Fruit fly (Drosophila melanogaster) whole organism, embryonic: Measurements from ENCODE around the gene CG12607.

ENCODE experiments used
- Atf-2 ChIP-seq: fragments of 200-800 bp; sonication (Bioruptor generic); optimal IDR thresholded peaks from 2 replicates; lab custom pipeline; 2016; ENCODE audit warnings: missing biosample characterization, missing genetic modification characterization
- Bdp1 ChIP-seq: fragments of 200-800 bp; sonication (Bioruptor generic); optimal IDR thresholded peaks from 3 replicates; lab custom pipeline; 2016; ENCODE audit warnings: missing biosample characterization, missing genetic modification characterization
- BtbVII ChIP-seq: fragments of 200-800 bp; sonication (Bioruptor generic); optimal IDR thresholded peaks from 3 replicates; lab custom pipeline; 2017; ENCODE audit warnings: missing biosample characterization, mild to moderate bottlenecking, missing genetic modification characterization
- CG10366 ChIP-seq: fragments of 200-800 bp; sonication (Bioruptor generic); IDR thresholded peaks from 2 replicates; pipeline ENCODE4 v1.3.6; 2022; ENCODE audit warnings: missing biosample characterization, missing genetic modification characterization
- CG11456 ChIP-seq: fragments of 200-800 bp; sonication (Bioruptor generic); IDR thresholded peaks from 3 replicates; pipeline ENCODE4 v1.3.6; 2022; ENCODE audit warnings: missing biosample characterization, missing genetic modification characterization
- CG11504 ChIP-seq: fragments of 200-800 bp; sonication (Bioruptor generic); optimal IDR thresholded peaks from 3 replicates; lab custom pipeline; 2019; ENCODE audit warnings: missing biosample characterization, mild to moderate bottlenecking, missing genetic modification characterization, moderate library complexity
- CG13894 ChIP-seq: fragments of 200-800 bp; sonication (Bioruptor generic); optimal IDR thresholded peaks from 3 replicates; lab custom pipeline; 2018; ENCODE audit warnings: missing biosample characterization, mild to moderate bottlenecking, missing genetic modification characterization, moderate library complexity
- CG15269 ChIP-seq: fragments of 200-800 bp; sonication (Bioruptor generic); optimal IDR thresholded peaks from 2 replicates; lab custom pipeline; 2018; ENCODE audit warnings: missing biosample characterization, mild to moderate bottlenecking, missing genetic modification characterization, moderate library complexity
- CG2712 ChIP-seq: fragments of 200-800 bp; optimal IDR thresholded peaks from 3 replicates; lab custom pipeline; 2019; ENCODE audit warnings: missing biosample characterization, mild to moderate bottlenecking, missing genetic modification characterization, moderate library complexity
- CG31388 ChIP-seq: fragments of 200-800 bp; sonication (Bioruptor generic); optimal IDR thresholded peaks from 2 replicates; lab custom pipeline; 2016; ENCODE audit warnings: missing biosample characterization, missing genetic modification characterization
- CG4404 ChIP-seq: fragments of 200-800 bp; sonication (Bioruptor generic); IDR thresholded peaks from 2 replicates; pipeline ENCODE4 v1.3.6; 2022; ENCODE audit warnings: missing biosample characterization, missing genetic modification characterization
- CG7556 ChIP-seq: fragments of 200-800 bp; sonication (Bioruptor generic); optimal IDR thresholded peaks from 2 replicates; lab custom pipeline; 2017; ENCODE audit warnings: missing biosample characterization, mild to moderate bottlenecking, missing genetic modification characterization
- CG7786 ChIP-seq: fragments of 200-800 bp; sonication (Bioruptor generic); optimal IDR thresholded peaks from 2 replicates; lab custom pipeline; 2016; ENCODE audit warnings: missing biosample characterization, missing genetic modification characterization
- CG7963 ChIP-seq: fragments of 200-800 bp; sonication (Bioruptor generic); IDR thresholded peaks from 3 replicates; pipeline ENCODE4 v1.3.6; 2022; ENCODE audit warnings: missing biosample characterization, missing genetic modification characterization; ENCODE audit not compliant: partially characterized antibody
- CG8089 ChIP-seq: fragments of 200-800 bp; sonication (Bioruptor generic); optimal IDR thresholded peaks from 3 replicates; lab custom pipeline; 2016; ENCODE audit warnings: missing biosample characterization, missing genetic modification characterization
- CG9876 ChIP-seq: fragments of 200-800 bp; sonication (Bioruptor generic); optimal IDR thresholded peaks from 2 replicates; lab custom pipeline; 2016; ENCODE audit warnings: missing biosample characterization, missing genetic modification characterization
- Doc2 ChIP-seq: fragments of 200-800 bp; sonication (Bioruptor generic); IDR thresholded peaks from 2 replicates; pipeline ENCODE4 v1.3.6; 2022; ENCODE audit warnings: missing biosample characterization, missing genetic modification characterization
- Dp ChIP-seq: fragments of 200-800 bp; sonication (Bioruptor generic); optimal IDR thresholded peaks from 2 replicates; lab custom pipeline; 2018; ENCODE audit warnings: missing biosample characterization, mild to moderate bottlenecking, missing genetic modification characterization, moderate library complexity
- E2f1 ChIP-seq: fragments of 200-800 bp; sonication (Bioruptor generic); IDR thresholded peaks from 2 replicates; pipeline ENCODE4 v1.3.6; 2022; ENCODE audit warnings: missing biosample characterization, missing genetic modification characterization
- E2f2 ChIP-seq: fragments of 200-800 bp; sonication (Bioruptor generic); IDR thresholded peaks from 2 replicates; pipeline ENCODE4 v1.3.6; 2022; ENCODE audit warnings: missing biosample characterization, missing genetic modification characterization
- Hey ChIP-seq: fragments of 200-800 bp; sonication (Bioruptor generic); optimal IDR thresholded peaks from 3 replicates; lab custom pipeline; 2018; ENCODE audit warnings: missing biosample characterization, mild to moderate bottlenecking, missing genetic modification characterization
- HmgD ChIP-seq: fragments of 200-800 bp; sonication (Bioruptor generic); optimal IDR thresholded peaks from 3 replicates; lab custom pipeline; 2016; ENCODE audit warnings: missing biosample characterization, missing genetic modification characterization
- Hr3 ChIP-seq: fragments of 200-800 bp; sonication (Bioruptor generic); optimal IDR thresholded peaks from 3 replicates; lab custom pipeline; 2016; ENCODE audit warnings: missing biosample characterization, missing genetic modification characterization
- Lhr ChIP-seq: fragments of 200-800 bp; sonication (Bioruptor generic); optimal IDR thresholded peaks from 3 replicates; lab custom pipeline; 2017; ENCODE audit warnings: mild to moderate bottlenecking, missing biosample characterization, missing genetic modification reagents, missing genetic modification characterization
- MBD-R2 ChIP-seq: fragments of 200-800 bp; sonication (Bioruptor generic); IDR thresholded peaks from 2 replicates; pipeline ENCODE4 v1.3.6; 2022; ENCODE audit warnings: missing biosample characterization, missing genetic modification characterization
- Nf-YB ChIP-seq: fragments of 200-800 bp; sonication (Bioruptor generic); optimal IDR thresholded peaks from 3 replicates; lab custom pipeline; 2019; ENCODE audit warnings: missing biosample characterization, mild to moderate bottlenecking, missing genetic modification characterization, moderate library complexity
- PHDP ChIP-seq: fragments of 200-800 bp; sonication (Bioruptor generic); optimal IDR thresholded peaks from 3 replicates; lab custom pipeline; 2018; ENCODE audit warnings: missing biosample characterization, mild to moderate bottlenecking, missing genetic modification characterization, moderate library complexity
- Rx ChIP-seq: fragments of 200-800 bp; sonication (Bioruptor generic); IDR thresholded peaks from 2 replicates; pipeline ENCODE4 v1.3.6; 2022; ENCODE audit warnings: missing biosample characterization, missing genetic modification characterization
- Xrp1 ChIP-seq: fragments of 200-800 bp; sonication (Bioruptor generic); IDR thresholded peaks from 2 replicates; pipeline ENCODE4 v1.3.6; 2022; ENCODE audit warnings: missing biosample characterization, missing genetic modification characterization
- amos ChIP-seq: fragments of 200-800 bp; sonication (Bioruptor generic); IDR thresholded peaks from 2 replicates; pipeline ENCODE4 v1.3.6; 2022; ENCODE audit warnings: missing biosample characterization, missing genetic modification characterization; ENCODE audit not compliant: partially characterized antibody
- ap ChIP-seq: fragments of 200-800 bp; sonication (Bioruptor generic); IDR thresholded peaks from 2 replicates; pipeline ENCODE4 v1.3.6; 2022; ENCODE audit warnings: missing biosample characterization, missing genetic modification characterization
- cas ChIP-seq: fragments of 200-800 bp; sonication (Bioruptor generic); IDR thresholded peaks from 2 replicates; pipeline ENCODE4 v1.3.6; 2022; ENCODE audit warnings: missing biosample characterization, missing genetic modification characterization
- croc ChIP-seq: fragments of 200-800 bp; sonication (Bioruptor generic); conservative IDR thresholded peaks from 3 replicates; pipeline ENCODE4 v1.3.6; 2022; ENCODE audit warnings: missing biosample characterization, missing genetic modification characterization
- dmrt99B ChIP-seq: fragments of 200-800 bp; sonication (Bioruptor generic); optimal IDR thresholded peaks from 2 replicates; lab custom pipeline; 2018; ENCODE audit warnings: missing biosample characterization, mild to moderate bottlenecking, missing genetic modification characterization, moderate library complexity
- fd64A ChIP-seq: fragments of 200-800 bp; sonication (Bioruptor generic); optimal IDR thresholded peaks from 3 replicates; lab custom pipeline; 2018; ENCODE audit warnings: missing biosample characterization, mild to moderate bottlenecking, missing genetic modification characterization
- gcm ChIP-seq: fragments of 200-800 bp; sonication (Bioruptor generic); optimal IDR thresholded peaks from 2 replicates; lab custom pipeline; 2019; ENCODE audit warnings: missing biosample characterization, mild to moderate bottlenecking, missing genetic modification characterization, moderate library complexity
- grau ChIP-seq: fragments of 200-800 bp; optimal IDR thresholded peaks from 3 replicates; lab custom pipeline; 2019; ENCODE audit warnings: missing biosample characterization, mild to moderate bottlenecking, missing genetic modification characterization, moderate library complexity
- lmd ChIP-seq: fragments of 200-800 bp; sonication (Bioruptor generic); IDR thresholded peaks from 2 replicates; pipeline ENCODE4 v1.3.6; 2022; ENCODE audit warnings: missing biosample characterization, missing genetic modification characterization
- maf-S ChIP-seq: fragments of 200-800 bp; sonication (Bioruptor generic); optimal IDR thresholded peaks from 2 replicates; lab custom pipeline; 2016; ENCODE audit warnings: missing biosample characterization, missing genetic modification characterization
- oc ChIP-seq: fragments of 200-800 bp; sonication (Bioruptor generic); optimal IDR thresholded peaks from 2 replicates; lab custom pipeline; 2018; ENCODE audit warnings: missing biosample characterization, mild to moderate bottlenecking, missing genetic modification characterization, moderate library complexity
- org-1 ChIP-seq: fragments of 200-800 bp; sonication (Bioruptor generic); optimal IDR thresholded peaks from 2 replicates; lab custom pipeline; 2017; ENCODE audit warnings: missing biosample characterization, missing genetic modification characterization
- pita ChIP-seq: fragments of 200-800 bp; sonication (Bioruptor generic); optimal IDR thresholded peaks from 2 replicates; lab custom pipeline; 2017; ENCODE audit warnings: missing biosample characterization, mild to moderate bottlenecking, missing genetic modification characterization
- ranshi ChIP-seq: fragments of 200-800 bp; sonication (Bioruptor generic); IDR thresholded peaks from 2 replicates; pipeline ENCODE4 v1.3.6; 2022; ENCODE audit warnings: missing biosample characterization, missing genetic modification characterization
- repo ChIP-seq: fragments of 200-800 bp; sonication (Bioruptor generic); optimal IDR thresholded peaks from 2 replicates; lab custom pipeline; 2016; ENCODE audit warnings: missing biosample characterization, missing genetic modification characterization
- run ChIP-seq: fragments of 200-800 bp; sonication (Bioruptor generic); optimal IDR thresholded peaks from 3 replicates; lab custom pipeline; 2018; ENCODE audit warnings: missing biosample characterization, mild to moderate bottlenecking, missing genetic modification characterization
- schlank ChIP-seq: fragments of 200-800 bp; sonication (Bioruptor generic); optimal IDR thresholded peaks from 2 replicates; lab custom pipeline; 2018; ENCODE audit warnings: missing biosample characterization, mild to moderate bottlenecking, missing genetic modification characterization
- so ChIP-seq: fragments of 200-800 bp; sonication (Bioruptor generic); IDR thresholded peaks from 3 replicates; pipeline ENCODE4 v1.3.6; 2022; ENCODE audit warnings: missing biosample characterization, missing genetic modification characterization
- tgo ChIP-seq: fragments of 200-800 bp; sonication (Bioruptor generic); IDR thresholded peaks from 3 replicates; pipeline ENCODE4 v1.3.6; 2022; ENCODE audit warnings: missing biosample characterization, missing genetic modification characterization
- unpg ChIP-seq: fragments of 200-800 bp; sonication (Bioruptor generic); optimal IDR thresholded peaks from 3 replicates; lab custom pipeline; 2018; ENCODE audit warnings: missing biosample characterization, mild to moderate bottlenecking, missing genetic modification characterization, moderate library complexity
- vnd ChIP-seq: fragments of 200-800 bp; sonication (Bioruptor generic); IDR thresholded peaks from 3 replicates; pipeline ENCODE4 v1.3.6; 2022; ENCODE audit warnings: missing biosample characterization, missing genetic modification characterization; ENCODE audit not compliant: partially characterized antibody
- yki ChIP-seq: fragments of >200 bp; optimal IDR thresholded peaks from 3 replicates; lab custom pipeline; 2018

CG12607 gene

dm6 chr3L:4461454-4462045 lies 15.2 kb downstream of the CG12607 start, which contains the start of gene CG15023 (continued):
- TF ChIP-seq CG11456, result no peak
- peak; percentile 38 for TF ChIP-seq BtbVII
- TF ChIP-seq maf-S (GFP tag; lab: Kevin White, UChicago), result no peak
- no peak for TF ChIP-seq Lhr
- TF ChIP-seq pita (GFP tag; lab: Kevin White, UChicago), result no peak
- no peak for TF ChIP-seq CG10366 (GFP tag; lab: Robert Waterston, UW)
- no peak for TF ChIP-seq Dp
- TF ChIP-seq CG13894 (tag; lab: Kevin White, UChicago), result peak; percentile 7
- TF ChIP-seq Hey (tag; lab: Kevin White, UChicago), result no peak
- TF ChIP-seq ap, result no peak
- no peak for TF ChIP-seq croc (GFP tag; lab: Robert Waterston, UW)
- TF ChIP-seq yki (lab: Kevin White, UChicago), result no peak
- TF ChIP-seq CG8089 (GFP tag; lab: Kevin White, UChicago), result no peak
- TF ChIP-seq CG7963 (GFP tag; lab: Robert Waterston, UW), result no peak
- no peak for TF ChIP-seq run (tag; lab: Kevin White, UChicago)
- TF ChIP-seq fd64A, result no peak
- no peak for TF ChIP-seq CG9876 (GFP tag; lab: Kevin White, UChicago)
- no peak for TF ChIP-seq Rx (GFP tag; lab: Robert Waterston, UW)
- TF ChIP-seq CG15269 (tag; lab: Kevin White, UChicago), result peak; percentile 67
- TF ChIP-seq Nf-YB, result no peak
- TF ChIP-seq so (GFP tag; lab: Robert Waterston, UW), result no peak; the same call in 2 of the 3 replicates
- TF ChIP-seq CG2712 (tag; lab: Kevin White, UChicago), result no peak
- TF ChIP-seq tgo, result peak; percentile 55; the same call in 2 of the 3 replicates
- TF ChIP-seq Bdp1 (GFP tag; lab: Kevin White, UChicago), result no peak
- TF ChIP-seq oc (tag; lab: Kevin White, UChicago), result no peak
- peak; percentile 23; the same call in 1 of the 2 replicates for TF ChIP-seq ranshi (GFP tag; lab: Robert Waterston, UW)
- peak; percentile 28 for TF ChIP-seq unpg (GFP tag; lab: Kevin White, UChicago)
- 0 out of 2 replicates have a peak, but pooled peaks have one; percentile 17 for TF ChIP-seq E2f1
- no peak for TF ChIP-seq Hr3 (GFP tag; lab: Kevin White, UChicago)
- no peak for TF ChIP-seq Xrp1 (GFP tag; lab: Robert Waterston, UW)
- TF ChIP-seq grau (tag; lab: Kevin White, UChicago), result peak; percentile 47
- no peak for TF ChIP-seq CG4404 (GFP tag; lab: Robert Waterston, UW)
- peak; percentile 31; the same call in 1 of the 2 replicates for TF ChIP-seq MBD-R2 (GFP tag; lab: Robert Waterston, UW)
- TF ChIP-seq Doc2 (GFP tag; lab: Robert Waterston, UW), result no peak
- peak; percentile 34 for TF ChIP-seq dmrt99B (tag; lab: Kevin White, UChicago)
- TF ChIP-seq CG11504 (tag; lab: Kevin White, UChicago), result peak; percentile 52
- no peak for TF ChIP-seq CG7556 (GFP tag; lab: Kevin White, UChicago)
- TF ChIP-seq gcm (GFP tag; lab: Kevin White, UChicago), result no peak
- TF ChIP-seq lmd, result peak; percentile 42; the same call in 1 of the 2 replicates
- no peak for TF ChIP-seq vnd (GFP tag; lab: Robert Waterston, UW)
- no peak for TF ChIP-seq CG7786 (GFP tag; lab: Kevin White, UChicago)
- no peak for TF ChIP-seq amos
- no peak for TF ChIP-seq org-1 (GFP tag; lab: Kevin White, UChicago)
- no peak for TF ChIP-seq repo (GFP tag; lab: Kevin White, UChicago)
- no peak for TF ChIP-seq cas
- 0 out of 2 replicates have a peak, but pooled peaks have one; percentile 7 for TF ChIP-seq E2f2 (GFP tag; lab: Robert Waterston, UW)
- no peak for TF ChIP-seq HmgD (GFP tag; lab: Kevin White, UChicago)
- TF ChIP-seq PHDP, result peak; percentile 30
- TF ChIP-seq schlank (tag; lab: Kevin White, UChicago), result no peak
- no peak for TF ChIP-seq CG31388 (GFP tag; lab: Kevin White, UChicago)
- no peak for TF ChIP-seq Atf-2 (GFP tag; lab: Kevin White, UChicago)
